Fruit fly (Drosophila melanogaster) whole organism, embryonic: ENCODE measurements around the gene CG17906.

Experiments used
- Adf1 ChIP-seq: fragments of 200-800 bp; sonication (Bioruptor generic); IDR thresholded peaks from 2 replicates; pipeline ENCODE4 v1.3.6; 2022; ENCODE audit warnings: missing biosample characterization, missing genetic modification characterization
- CG10543 ChIP-seq: fragments of 200-800 bp; sonication (Bioruptor generic); optimal IDR thresholded peaks from 3 replicates; lab custom pipeline; 2017; ENCODE audit warnings: missing biosample characterization, mild to moderate bottlenecking, missing genetic modification characterization, moderate library complexity
- CG10959 ChIP-seq: fragments of 200-800 bp; sonication (Bioruptor generic); IDR thresholded peaks from 2 replicates; pipeline ENCODE4 v1.3.6; 2022; ENCODE audit warnings: missing biosample characterization, missing genetic modification characterization
- CG11695 ChIP-seq: fragments of 200-800 bp; sonication (Bioruptor generic); IDR thresholded peaks from 3 replicates; pipeline ENCODE4 v1.3.6; 2022; ENCODE audit warnings: missing biosample characterization, missing genetic modification characterization
- CG12071 ChIP-seq: fragments of 200-800 bp; sonication (Bioruptor generic); optimal IDR thresholded peaks from 3 replicates; lab custom pipeline; 2018; ENCODE audit warnings: missing biosample characterization, mild to moderate bottlenecking, missing genetic modification characterization
- CG14441 ChIP-seq: fragments of 200-800 bp; sonication (Bioruptor generic); IDR thresholded peaks from 2 replicates; pipeline ENCODE4 v1.3.6; 2022; ENCODE audit warnings: missing biosample characterization, missing genetic modification characterization
- CG16779 ChIP-seq: fragments of 200-800 bp; sonication (Bioruptor generic); IDR thresholded peaks from 2 replicates; pipeline ENCODE4 v1.3.6; 2022; ENCODE audit warnings: missing biosample characterization, missing genetic modification characterization
- CG17361 ChIP-seq: fragments of 200-800 bp; sonication (Bioruptor generic); IDR thresholded peaks from 3 replicates; pipeline ENCODE4 v1.3.6; 2022; ENCODE audit warnings: missing biosample characterization, missing genetic modification characterization
- CG18011 ChIP-seq: fragments of 200-800 bp; sonication (Bioruptor generic); optimal IDR thresholded peaks from 2 replicates; lab custom pipeline; 2017; ENCODE audit warnings: missing biosample characterization, missing genetic modification characterization, mild to moderate bottlenecking, moderate library complexity, missing genotype
- CG18476 ChIP-seq: fragments of 200-800 bp; sonication (Bioruptor generic); optimal IDR thresholded peaks from 2 replicates; lab custom pipeline; 2016; ENCODE audit warnings: missing biosample characterization, mild to moderate bottlenecking, missing genetic modification characterization
- CG2678 ChIP-seq: fragments of 200-800 bp; sonication (Bioruptor generic); optimal IDR thresholded peaks from 3 replicates; lab custom pipeline; 2019; ENCODE audit warnings: missing biosample characterization, mild to moderate bottlenecking, missing genetic modification characterization, moderate library complexity
- CG31388 ChIP-seq: fragments of 200-800 bp; sonication (Bioruptor generic); optimal IDR thresholded peaks from 2 replicates; lab custom pipeline; 2016; ENCODE audit warnings: missing biosample characterization, missing genetic modification characterization
- CG32767 ChIP-seq: fragments of 200-800 bp; sonication (Bioruptor generic); IDR thresholded peaks from 2 replicates; pipeline ENCODE4 v1.3.6; 2022; ENCODE audit warnings: missing biosample characterization, missing genetic modification characterization
- CG32772 ChIP-seq: fragments of 200-800 bp; sonication (Bioruptor generic); IDR thresholded peaks from 2 replicates; pipeline ENCODE4 v1.3.6; 2022; ENCODE audit warnings: missing biosample characterization, missing genetic modification characterization
- CG3838 ChIP-seq: fragments of 200-800 bp; sonication (Bioruptor generic); optimal IDR thresholded peaks from 3 replicates; lab custom pipeline; 2016; ENCODE audit warnings: missing biosample characterization, missing genetic modification characterization
- CG42726 ChIP-seq: fragments of 200-800 bp; sonication (Bioruptor generic); IDR thresholded peaks from 2 replicates; pipeline ENCODE4 v1.3.6; 2022; ENCODE audit warnings: missing biosample characterization, missing genetic modification characterization; ENCODE audit not compliant: partially characterized antibody
- CG4360 ChIP-seq: fragments of 200-800 bp; sonication (Bioruptor generic); IDR thresholded peaks from 2 replicates; pipeline ENCODE4 v1.3.6; 2022; ENCODE audit warnings: missing biosample characterization, missing genetic modification characterization
- CG6254 ChIP-seq: fragments of 200-800 bp; sonication (Bioruptor generic); optimal IDR thresholded peaks from 3 replicates; lab custom pipeline; 2017; ENCODE audit warnings: mild to moderate bottlenecking, missing biosample characterization, missing genetic modification reagents, missing genetic modification characterization
- CG7745 ChIP-seq: fragments of 200-800 bp; sonication (Bioruptor generic); optimal IDR thresholded peaks from 2 replicates; lab custom pipeline; 2018; ENCODE audit warnings: missing biosample characterization, mild to moderate bottlenecking, missing genetic modification characterization, moderate library complexity
- CG7839 ChIP-seq: fragments of 200-800 bp; sonication (Bioruptor generic); optimal IDR thresholded peaks from 3 replicates; lab custom pipeline; 2018; ENCODE audit warnings: missing biosample characterization, mild to moderate bottlenecking, missing genetic modification characterization, moderate library complexity
- CG8089 ChIP-seq: fragments of 200-800 bp; sonication (Bioruptor generic); optimal IDR thresholded peaks from 3 replicates; lab custom pipeline; 2016; ENCODE audit warnings: missing biosample characterization, missing genetic modification characterization
- CG9876 ChIP-seq: fragments of 200-800 bp; sonication (Bioruptor generic); optimal IDR thresholded peaks from 2 replicates; lab custom pipeline; 2016; ENCODE audit warnings: missing biosample characterization, missing genetic modification characterization
- D19B ChIP-seq: fragments of 200-800 bp; sonication (Bioruptor generic); optimal IDR thresholded peaks from 2 replicates; lab custom pipeline; 2017; ENCODE audit warnings: missing biosample characterization, mild to moderate bottlenecking, missing genetic modification characterization
- Ets65A ChIP-seq: fragments of 200-800 bp; sonication (Bioruptor generic); peaks from one replicate; lab custom pipeline; 2016; ENCODE audit warnings: missing biosample characterization, missing genetic modification characterization
- Mad ChIP-seq: fragments of 200-800 bp; sonication (Bioruptor generic); optimal IDR thresholded peaks from 2 replicates; lab custom pipeline; 2016; ENCODE audit warnings: missing biosample characterization, missing genetic modification characterization
- Nf-YB ChIP-seq: fragments of 200-800 bp; sonication (Bioruptor generic); optimal IDR thresholded peaks from 3 replicates; lab custom pipeline; 2019; ENCODE audit warnings: missing biosample characterization, mild to moderate bottlenecking, missing genetic modification characterization, moderate library complexity
- Side ChIP-seq: fragments of 200-800 bp; sonication (Bioruptor generic); optimal IDR thresholded peaks from 2 replicates; lab custom pipeline; 2016; ENCODE audit warnings: missing biosample characterization, missing genetic modification characterization
- Sry-δ ChIP-seq: fragments of 200-800 bp; sonication (Bioruptor generic); optimal IDR thresholded peaks from 2 replicates; lab custom pipeline; 2016; ENCODE audit warnings: missing biosample characterization, missing genetic modification characterization
- Trl ChIP-seq, 3 experiments: fragments of >200 bp in 2 of 3; fragments of 200-800 bp in 1 of 3; sonication (Bioruptor generic) in 1 of 3; optimal IDR thresholded peaks; 2 replicates in 1 of 3; 3 replicates in 2 of 3; lab custom pipeline; 2016 to 2017; ENCODE audit warnings: missing biosample characterization in 1 of 3, missing genetic modification characterization in 1 of 3
- ash1 ChIP-seq: fragments of 200-800 bp; sonication (Bioruptor generic); optimal IDR thresholded peaks from 2 replicates; lab custom pipeline; 2018; ENCODE audit warnings: missing biosample characterization, mild to moderate bottlenecking, missing genetic modification characterization
- bowl ChIP-seq: fragments of 200-800 bp; sonication (Bioruptor generic); IDR thresholded peaks from 2 replicates; pipeline ENCODE4 v1.3.6; 2022; ENCODE audit warnings: missing biosample characterization, missing genetic modification characterization
- br ChIP-seq: fragments of >200 bp; optimal IDR thresholded peaks from 2 replicates; lab custom pipeline; 2017
- dmrt11E ChIP-seq: fragments of 200-800 bp; sonication (Bioruptor generic); optimal IDR thresholded peaks from 3 replicates; lab custom pipeline; 2018; ENCODE audit warnings: missing biosample characterization, mild to moderate bottlenecking, missing genetic modification characterization, moderate library complexity
- esg ChIP-seq: fragments of 200-800 bp; sonication (Bioruptor generic); conservative IDR thresholded peaks from 2 replicates; pipeline ENCODE4 v1.3.6; 2022; ENCODE audit warnings: missing biosample characterization, missing genetic modification characterization
- ftz-f1 ChIP-seq: fragments of 200-800 bp; sonication (Bioruptor generic); optimal IDR thresholded peaks from 2 replicates; lab custom pipeline; 2016; ENCODE audit warnings: missing biosample characterization, missing genetic modification characterization
- fu2 ChIP-seq: fragments of 200-800 bp; sonication (Bioruptor generic); optimal IDR thresholded peaks from 2 replicates; lab custom pipeline; 2016; ENCODE audit warnings: missing biosample characterization, missing genetic modification characterization
- hbn ChIP-seq: fragments of 200-800 bp; sonication (Bioruptor generic); IDR thresholded peaks from 2 replicates; pipeline ENCODE4 v1.3.6; 2022; ENCODE audit warnings: missing biosample characterization, missing genetic modification characterization; ENCODE audit not compliant: partially characterized antibody
- her ChIP-seq: fragments of 200-800 bp; sonication (Bioruptor generic); optimal IDR thresholded peaks from 2 replicates; lab custom pipeline; 2016; ENCODE audit warnings: missing biosample characterization, missing genetic modification characterization
- oc ChIP-seq: fragments of 200-800 bp; sonication (Bioruptor generic); optimal IDR thresholded peaks from 2 replicates; lab custom pipeline; 2018; ENCODE audit warnings: missing biosample characterization, mild to moderate bottlenecking, missing genetic modification characterization, moderate library complexity
- pho ChIP-seq: fragments of 200-800 bp; sonication (Bioruptor generic); optimal IDR thresholded peaks from 2 replicates; lab custom pipeline; 2016; ENCODE audit warnings: missing biosample characterization, missing genetic modification characterization
- pnt ChIP-seq: fragments of 200-800 bp; sonication (Bioruptor generic); optimal IDR thresholded peaks from 3 replicates; lab custom pipeline; 2016; ENCODE audit warnings: missing biosample characterization, missing genetic modification characterization
- pros ChIP-seq: fragments of 200-800 bp; sonication (Bioruptor generic); optimal IDR thresholded peaks from 3 replicates; lab custom pipeline; 2019; ENCODE audit warnings: missing biosample characterization, mild to moderate bottlenecking, missing genetic modification characterization, moderate library complexity
- sens ChIP-seq: fragments of 200-800 bp; sonication (Bioruptor generic); peaks from one replicate; lab custom pipeline; 2016; ENCODE audit warnings: missing biosample characterization, missing genetic modification characterization
- sisA ChIP-seq: fragments of 200-800 bp; sonication (Bioruptor generic); IDR thresholded peaks from 2 replicates; pipeline ENCODE4 v1.3.6; 2022; ENCODE audit warnings: missing biosample characterization, missing genetic modification characterization
- slbo ChIP-seq: fragments of 200-800 bp; sonication (Bioruptor generic); IDR thresholded peaks from 2 replicates; pipeline ENCODE4 v1.3.6; 2022; ENCODE audit warnings: missing biosample characterization, missing genetic modification characterization
- sna ChIP-seq: fragments of 200-800 bp; sonication (Bioruptor generic); IDR thresholded peaks from 2 replicates; pipeline ENCODE4 v1.3.6; 2022; ENCODE audit warnings: missing biosample characterization, missing genetic modification characterization; ENCODE audit not compliant: partially characterized antibody
- sug ChIP-seq: fragments of 200-800 bp; optimal IDR thresholded peaks from 2 replicates; lab custom pipeline; 2019; ENCODE audit warnings: missing biosample characterization, mild to moderate bottlenecking, missing genetic modification characterization, moderate library complexity
- tap ChIP-seq: fragments of 200-800 bp; optimal IDR thresholded peaks from 3 replicates; lab custom pipeline; 2019; ENCODE audit warnings: missing biosample characterization, mild to moderate bottlenecking, missing genetic modification characterization, moderate library complexity
- z ChIP-seq: fragments of 200-800 bp; sonication (Bioruptor generic); IDR thresholded peaks from 3 replicates; pipeline ENCODE4 v1.3.6; 2022; ENCODE audit warnings: missing biosample characterization, missing genetic modification characterization
- zfh2 ChIP-seq: fragments of 200-800 bp; sonication (Bioruptor generic); optimal IDR thresholded peaks from 2 replicates; lab custom pipeline; 2016; ENCODE audit warnings: missing biosample characterization, missing genetic modification characterization

The CG17906 gene

dm6 chr2L:8952194-8953037 lies 41.8 kb upstream of the CG17906 start (continued):
- TF ChIP-seq Trl (optimal IDR thresholded peaks at IDR 0.05; lab: Kevin White, UChicago) (no peak), Trl (GFP tag; optimal IDR thresholded peaks at IDR 0.05; lab: Kevin White, UChicago) (no peak), tap (tag; lab: Kevin White, UChicago) (no peak), CG18011 (peak; percentile 97), CG11695 (GFP tag; lab: Robert Waterston, UW) (0 out of 3 replicates have a peak, but pooled peaks have one; percentile 33), CG12071 (GFP tag; lab: Kevin White, UChicago) (peak; percentile 30), D19B (GFP tag; lab: Kevin White, UChicago) (peak; percentile 89), CG18476 (GFP tag; lab: Kevin White, UChicago) (no peak), CG2678 (tag; lab: Kevin White, UChicago) (peak; percentile 47), CG6254 (no peak), bowl (GFP tag; lab: Robert Waterston, UW) (no peak), hbn (no peak), her (GFP tag; lab: Kevin White, UChicago) (peak; percentile 66), Nf-YB (GFP tag; lab: Kevin White, UChicago) (no peak), CG4360 (peak; percentile 26; the same call in 1 of the 2 replicates), CG10959 (GFP tag; lab: Robert Waterston, UW) (no peak), Mad (GFP tag; lab: Kevin White, UChicago) (peak; percentile 1), pnt (no peak), pho (no peak), slbo (peak; percentile 71), sisA (GFP tag; lab: Robert Waterston, UW) (no peak), CG32772 (peak; percentile 67), CG17361 (GFP tag; lab: Robert Waterston, UW) (peak; percentile 62; the same call in 2 of the 3 replicates), CG42726 (GFP tag; lab: Robert Waterston, UW) (no peak; the same call in 1 of the 2 replicates), oc (tag; lab: Kevin White, UChicago) (no peak), br (lab: Kevin White, UChicago) (no peak), ftz-f1 (GFP tag; lab: Kevin White, UChicago) (no peak), Adf1 (GFP tag; lab: Robert Waterston, UW) (no peak), CG7745 (no peak), sens (GFP tag; lab: Kevin White, UChicago) (peak; percentile 86), Ets65A (peak; percentile 94), z (GFP tag; lab: Robert Waterston, UW) (no peak), CG16779 (no peak), fu2 (GFP tag; lab: Kevin White, UChicago) (peak; percentile 9), dmrt11E (peak; percentile 6), sug (tag; lab: Kevin White, UChicago) (peak; percentile 54), Sry-δ (GFP tag; lab: Kevin White, UChicago) (peak; percentile 10), CG32767 (GFP tag; lab: Robert Waterston, UW) (no peak), esg (GFP tag; lab: Robert Waterston, UW) (no peak; the same call in 1 of the 2 replicates), CG10543 (GFP tag; lab: Kevin White, UChicago) (no peak), CG9876 (GFP tag; lab: Kevin White, UChicago) (peak; percentile 39), CG3838 (GFP tag; lab: Kevin White, UChicago) (no peak), ash1 (GFP tag; lab: Kevin White, UChicago) (no peak), zfh2 (peak; percentile 37), CG31388 (no peak), CG8089 (no peak), CG14441 (GFP tag; lab: Robert Waterston, UW) (peak; percentile 56), pros (GFP tag; lab: Kevin White, UChicago) (no peak), Side (GFP tag; lab: Kevin White, UChicago) (peak; percentile 46), sna (no peak), CG7839 (tag; lab: Kevin White, UChicago) (peak; percentile 51)
